Fruit fly (Drosophila melanogaster): ENCODE results near the gene Coq5.
"Not testable (repeated sequence)": the region's sequence is repeated elsewhere in the genome, so short reads cannot be mapped to it uniquely, and the experiment has no call there.

Coq5 gene

DNA sequence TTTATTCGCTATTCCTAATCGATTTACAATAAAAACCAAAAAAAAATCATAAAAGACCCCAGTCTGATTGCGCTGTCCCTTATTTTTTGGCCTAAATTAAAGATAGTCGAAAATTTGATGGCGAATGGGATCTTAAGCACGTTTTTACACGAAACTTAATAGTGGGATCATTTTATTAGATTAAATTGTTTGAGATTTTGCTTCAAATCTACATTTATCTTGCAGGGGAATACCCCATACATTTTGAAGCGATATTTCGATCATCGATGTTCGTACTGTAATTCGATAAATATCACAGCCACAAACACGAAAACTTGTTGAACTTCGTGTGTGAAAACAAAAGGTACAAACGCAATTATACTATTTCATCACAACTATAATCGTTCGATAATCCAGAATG, 10.2 kb downstream of the Coq5 start, which contains the start of gene CG32641:
Gene CG32641, plus strand, starts transcription at position 301 of the 400 bp plus-strand sequence.
- TF ChIP-seq dmrt93B, woc, Jra (GFP tag; optimal IDR thresholded peaks at IDR 0.05): not testable (repeated sequence)

DNA sequence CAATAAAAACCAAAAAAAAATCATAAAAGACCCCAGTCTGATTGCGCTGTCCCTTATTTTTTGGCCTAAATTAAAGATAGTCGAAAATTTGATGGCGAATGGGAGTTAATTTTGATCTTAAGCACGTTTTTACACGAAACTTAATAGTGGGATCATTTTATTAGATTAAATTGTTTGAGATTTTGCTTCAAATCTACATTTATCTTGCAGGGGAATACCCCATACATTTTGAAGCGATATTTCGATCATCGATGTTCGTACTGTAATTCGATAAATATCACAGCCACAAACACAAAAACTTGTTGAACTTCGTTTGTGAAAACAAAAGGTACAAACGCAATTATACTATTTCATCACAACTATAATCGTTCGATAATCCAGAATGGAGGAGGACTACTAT, 16.6 kb downstream of the Coq5 start, which contains the start of gene CG32640:
Gene CG32640, plus strand, starts transcription at position 286 of the 400 bp plus-strand sequence.
- not testable (repeated sequence) for TF ChIP-seq CrebA (GFP tag; optimal IDR thresholded peaks at IDR 0.05; ENCODE audit: borderline replicate concordance); OdsH (GFP tag; optimal IDR thresholded peaks at IDR 0.05); ey (GFP tag; optimal IDR thresholded peaks at IDR 0.05)

DNA sequence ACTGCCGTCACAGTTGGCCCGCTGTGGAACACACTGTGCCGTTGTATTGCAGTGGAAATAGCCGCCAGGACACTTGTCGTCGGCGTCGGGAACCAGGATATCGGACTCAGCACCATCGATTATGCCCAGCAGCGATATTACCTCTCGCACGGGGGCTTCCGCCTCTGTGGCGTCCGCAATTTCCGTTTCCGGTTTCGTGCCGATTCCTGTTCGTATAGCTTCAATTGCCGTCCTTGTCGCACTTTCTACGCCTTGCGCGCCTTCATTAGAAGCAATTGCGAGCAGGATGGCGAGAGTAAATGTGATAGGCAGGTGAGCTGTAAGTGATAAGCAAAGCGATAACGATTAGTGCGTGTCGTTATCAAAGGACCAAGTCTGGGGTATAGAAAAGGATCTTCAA, 21.5 kb downstream of the Coq5 start:
- TF ChIP-seq HLH106 (tag; optimal IDR thresholded peaks at IDR 0.05) = no peak
- no peak for TF ChIP-seq sage (GFP tag; optimal IDR thresholded peaks at IDR 0.05)
- TF ChIP-seq Dfd (GFP tag; optimal IDR thresholded peaks at IDR 0.05) = no peak
- TF ChIP-seq GATAd (GFP tag; optimal IDR thresholded peaks at IDR 0.05) = no peak
- TF ChIP-seq Hr83 (GFP tag; optimal IDR thresholded peaks at IDR 0.05; ENCODE audit: poor library complexity, severe bottlenecking) = no peak
- no peak for TF ChIP-seq Rel (GFP tag; optimal IDR thresholded peaks at IDR 0.05)
- TF ChIP-seq Rel (tag; optimal IDR thresholded peaks at IDR 0.05) = no peak
- no peak for TF ChIP-seq ey (GFP tag; optimal IDR thresholded peaks at IDR 0.05)
- TF ChIP-seq Hr78 (GFP tag; optimal IDR thresholded peaks at IDR 0.05) = no peak
- TF ChIP-seq lola (GFP tag; optimal IDR thresholded peaks at IDR 0.05) = no peak

- TF ChIP-seq Sp1 (GFP tag; optimal IDR thresholded peaks at IDR 0.05) (peak; percentile 75), ey (GFP tag; optimal IDR thresholded peaks at IDR 0.05) (peak; percentile 80), usp (GFP tag; optimal IDR thresholded peaks at IDR 0.05) (no peak), woc (GFP tag; optimal IDR thresholded peaks at IDR 0.05) (no peak), GATAd (GFP tag; optimal IDR thresholded peaks at IDR 0.05) (peak; percentile 40), lola (GFP tag; optimal IDR thresholded peaks at IDR 0.05) (no peak), Hr83 (GFP tag; optimal IDR thresholded peaks at IDR 0.05; ENCODE audit: poor library complexity, severe bottlenecking) (no peak), sv (GFP tag; optimal IDR thresholded peaks at IDR 0.05) (peak; percentile 20), Jra (GFP tag; optimal IDR thresholded peaks at IDR 0.05) (peak; percentile 79), sage (GFP tag; optimal IDR thresholded peaks at IDR 0.05) (no peak), rgr (GFP tag; optimal IDR thresholded peaks at IDR 0.05) (peak; percentile 80), jim (GFP tag; optimal IDR thresholded peaks at IDR 0.05) (no peak), h (GFP tag; optimal IDR thresholded peaks at IDR 0.05) (peak; percentile 79), foxo (GFP tag; optimal IDR thresholded peaks at IDR 0.05) (peak in 1 of 2 experiments; percentile 80), fru (GFP tag; optimal IDR thresholded peaks at IDR 0.05) (peak; percentile 83), dl (GFP tag; optimal IDR thresholded peaks at IDR 0.05; ENCODE audit: insufficient read depth in 1 of 2, partially characterized antibody in 2 of 2) (no peak), OdsH (GFP tag; optimal IDR thresholded peaks at IDR 0.05) (peak; percentile 62), br (GFP tag; optimal IDR thresholded peaks at IDR 0.05) (peak; percentile 81), dmrt93B (GFP tag; optimal IDR thresholded peaks at IDR 0.05) (peak; percentile 72), pan (optimal IDR thresholded peaks at IDR 0.05) (no peak), Rel (GFP tag; optimal IDR thresholded peaks at IDR 0.05) (no peak), Rel (tag; optimal IDR thresholded peaks at IDR 0.05) (peak; percentile 40), Dif (GFP tag; optimal IDR thresholded peaks at IDR 0.05; ENCODE audit: partially characterized antibody) (no peak), CrebA (GFP tag; optimal IDR thresholded peaks at IDR 0.05; ENCODE audit: borderline replicate concordance) (no peak), Hnf4 (GFP tag; optimal IDR thresholded peaks at IDR 0.05) (no peak), HLH106 (tag; optimal IDR thresholded peaks at IDR 0.05) (peak; percentile 87), psq (GFP tag; optimal IDR thresholded peaks at IDR 0.05) (peak; percentile 60), CG9705 (GFP tag; optimal IDR thresholded peaks at IDR 0.05) (peak; percentile 80), dsf (GFP tag; optimal IDR thresholded peaks at IDR 0.05; ENCODE audit: borderline replicate concordance) (no peak), Myc (optimal IDR thresholded peaks at IDR 0.05) (peak; percentile 58)
These were observed 34.9 kb downstream of the Coq5 start, which contains the start of the genes Bap60 and CG12096 for dm6 chrX:13159481-13159880. TSS of gene Bap60 (minus strand) at chrX:13159508. TSS of gene CG12096 (plus strand) at chrX:13159604.

DNA sequence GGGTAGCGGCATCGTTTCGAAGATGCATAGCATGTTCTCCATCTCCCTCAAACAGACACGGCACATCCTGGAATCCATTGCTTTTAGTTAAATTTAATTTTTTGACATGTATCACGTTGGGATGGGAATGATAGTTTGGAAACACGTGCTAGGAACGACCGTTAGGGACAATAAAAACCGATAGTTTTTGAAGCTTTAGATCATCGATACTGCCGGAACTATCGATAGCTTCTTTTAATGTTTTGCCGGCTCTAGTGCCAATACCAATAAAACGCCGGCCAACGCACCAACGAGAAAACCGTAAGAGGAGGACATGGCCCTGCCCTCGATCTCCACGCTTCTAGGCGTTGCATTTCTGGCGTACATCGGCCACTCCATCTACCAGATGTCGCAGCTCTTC, 39.6 kb downstream of the Coq5 start, which contains the start of the genes CG4318 and CG4332:
Gene CG4318, minus strand, starts transcription at position 142 of the 400 bp plus-strand sequence.
Gene CG4332, plus strand, starts transcription at position 256 of the 400 bp plus-strand sequence.
- TF ChIP-seq GATAd (GFP tag; optimal IDR thresholded peaks at IDR 0.05) (no peak), Myc (optimal IDR thresholded peaks at IDR 0.05) (peak; percentile 62)

All from whole organism, wandering third instar larva.